Worm (Caenorhabditis elegans) whole organism, L4/young adult: ENCODE measurements around the gene C29E4.9.

Experiments used
- W03F9.2 ChIP-seq: fragments of 150-350 bp; optimal IDR thresholded peaks from 2 replicates; lab custom pipeline; 2014; ENCODE audit warnings: missing biosample characterization, missing genetic modification characterization
- him-1 ChIP-seq: sonication (generic microtip); optimal IDR thresholded peaks from 2 replicates; lab custom pipeline; 2016; ENCODE audit warnings: missing genotype, missing genetic modification reagents, missing genetic modification characterization, missing compliant biosample characterization

- TF ChIP-seq W03F9.2 (no peak), him-1 (no peak)
These were observed 39.2 kb downstream of the C29E4.9 start, which contains the start of gene gly-3 for ce11 chrIII:7917667-7918066.
